Worm (Caenorhabditis elegans): ENCODE results near the gene Y45F10B.9.

- TF ChIP-seq aly-2 (tag; optimal IDR thresholded peaks at IDR 0.05) (no peak), fos-1 (tag; optimal IDR thresholded peaks at IDR 0.05) (no peak), nhr-6 (tag; optimal IDR thresholded peaks at IDR 0.05) (no peak), C34F6.9 (tag; optimal IDR thresholded peaks at IDR 0.05) (no peak), nhr-237 (tag; optimal IDR thresholded peaks at IDR 0.05) (no peak), unc-55 (GFP tag; optimal IDR thresholded peaks at IDR 0.05) (no peak), snpc-4 (tag; optimal IDR thresholded peaks at IDR 0.05) (no peak), nhr-77 (tag; optimal IDR thresholded peaks at IDR 0.05) (no peak), unc-62 (GFP tag; optimal IDR thresholded peaks at IDR 0.05) (no peak), nhr-25 (tag; optimal IDR thresholded peaks at IDR 0.05) (no peak), lin-11 (tag; optimal IDR thresholded peaks at IDR 0.05) (no peak), nhr-11 (tag; optimal IDR thresholded peaks at IDR 0.05) (no peak), elt-1 (tag; optimal IDR thresholded peaks at IDR 0.05) (no peak)
Observed at ce11 chrIV:13619203-13619602, 21.5 kb upstream of the Y45F10B.9 start, which contains the start of gene C08F11.3.
